Worm (Caenorhabditis elegans): ENCODE results near the gene hsp-17.
"Not testable (repeated sequence)": the region's sequence is repeated elsewhere in the genome, so short reads cannot be mapped to it uniquely, and the experiment has no call there.

hsp-17 gene

DNA sequence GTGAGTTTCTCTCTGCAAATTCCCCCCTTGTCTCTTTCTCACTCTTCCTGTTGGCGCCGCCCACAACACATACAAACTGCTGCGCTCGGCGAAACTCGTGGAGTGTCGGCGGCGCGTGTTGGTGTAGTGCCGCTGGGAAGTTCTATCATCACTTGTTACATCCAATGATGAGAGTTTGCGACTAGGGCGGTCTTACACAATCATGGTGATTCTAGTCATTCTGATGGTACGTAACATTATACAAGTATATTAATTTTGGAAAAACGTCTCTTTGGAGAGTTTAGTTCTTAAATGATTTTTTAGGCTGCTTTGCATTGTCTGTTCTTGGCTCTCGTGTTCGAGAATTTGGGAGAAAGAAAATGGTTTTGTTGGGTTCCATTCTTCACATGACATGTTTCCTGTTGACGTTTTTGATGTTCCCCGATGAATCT is 36.8 kb downstream of the hsp-17 start (continued):
- TF ChIP-seq F16B12.6 (tag; optimal IDR thresholded peaks at IDR 0.05) (peak; percentile 37), ama-1 (optimal IDR thresholded peaks at IDR 0.05) (peak; percentile 96), grh-1 (GFP tag; IDR thresholded peaks at IDR 0.05) (peak; percentile 84), sox-4 (tag; optimal IDR thresholded peaks at IDR 0.05) (peak; percentile 49), ces-1 (GFP tag; optimal IDR thresholded peaks at IDR 0.05) (no peak), fkh-8 (tag; optimal IDR thresholded peaks at IDR 0.05) (peak; percentile 38), efl-3 (GFP tag; optimal IDR thresholded peaks at IDR 0.05) (peak; percentile 68), lin-14 (GFP tag; optimal IDR thresholded peaks at IDR 0.05) (peak; percentile 92), mef-2 (tag; optimal IDR thresholded peaks at IDR 0.05) (no peak), fkh-4 (tag; optimal IDR thresholded peaks at IDR 0.05; ENCODE audit: borderline replicate concordance) (no peak), nhr-28 (tag; optimal IDR thresholded peaks at IDR 0.05) (no peak), skn-1 (tag; optimal IDR thresholded peaks at IDR 0.05) (peak; percentile 71), efl-1 (optimal IDR thresholded peaks at IDR 0.05) (peak; percentile 66 to 77), efl-1 (GFP tag; optimal IDR thresholded peaks at IDR 0.05 in 1 of 2) (peak; percentile 53 to 96), unc-130 (tag; optimal IDR thresholded peaks at IDR 0.05) (peak; percentile 22), blmp-1 (tag; optimal IDR thresholded peaks at IDR 0.05) (peak; percentile 26)

DNA sequence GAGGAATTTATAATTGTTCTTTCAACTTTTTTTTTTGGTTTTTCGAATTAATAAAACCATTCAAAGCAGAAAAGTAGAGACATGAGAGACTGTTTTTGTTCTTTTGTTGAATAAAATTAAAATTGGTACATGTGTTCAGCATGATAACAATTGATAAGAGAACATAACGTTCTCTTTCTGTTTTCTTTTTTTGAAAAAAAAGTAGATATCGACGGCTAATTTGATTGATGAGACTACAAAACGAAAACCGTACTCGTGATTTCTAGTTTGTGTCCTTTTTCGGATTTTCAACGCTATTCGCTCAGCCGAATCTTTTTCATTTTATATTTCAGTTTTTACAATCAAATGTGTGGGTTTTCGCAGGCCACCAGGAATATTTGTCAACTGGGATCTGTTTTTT is 40.3 kb downstream of the hsp-17 start, which contains the start of gene C08D8.1:
Gene C08D8.1 (plus strand): TSS at position 324 of the 400 bp plus-strand sequence.
- TF ChIP-seq mab-9 (GFP tag; IDR thresholded peaks at IDR 0.05) (no peak), vab-15 (tag; optimal IDR thresholded peaks at IDR 0.05) (no peak)

DNA sequence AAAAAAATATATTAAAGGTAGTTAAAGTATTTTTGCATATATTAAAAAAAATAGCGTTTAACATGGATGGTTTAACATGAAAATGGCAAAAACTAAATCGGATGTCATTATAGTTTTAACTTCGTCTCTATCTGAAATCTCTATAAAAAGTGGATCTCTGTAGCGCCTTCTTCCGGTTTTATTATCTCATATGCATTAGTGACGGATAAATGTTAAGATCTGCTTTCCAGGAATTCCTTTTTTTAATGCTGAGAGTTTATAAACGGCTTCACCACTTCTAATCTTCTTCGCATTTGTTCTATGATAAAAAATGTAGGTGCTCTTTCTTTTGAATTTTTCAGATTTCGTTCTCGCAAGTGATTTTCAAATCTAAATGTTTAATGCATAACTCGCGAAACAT is 43.3 kb downstream of the hsp-17 start:
- TF ChIP-seq nhr-47 (tag; optimal IDR thresholded peaks at IDR 0.05) = peak; percentile 44
- TF ChIP-seq egl-27 (tag; optimal IDR thresholded peaks at IDR 0.05) = no peak
- TF ChIP-seq pax-3 (tag; optimal IDR thresholded peaks at IDR 0.05) = peak; percentile 58
- peak; percentile 95 for TF ChIP-seq dsc-1 (tag; optimal IDR thresholded peaks at IDR 0.05)
- no peak for TF ChIP-seq unc-86 (tag; optimal IDR thresholded peaks at IDR 0.05)
- peak; percentile 65 for TF ChIP-seq egl-13 (tag; optimal IDR thresholded peaks at IDR 0.05)
- TF ChIP-seq fkh-8 (tag; optimal IDR thresholded peaks at IDR 0.05) = peak; percentile 38
- peak; percentile 8 for TF ChIP-seq sox-4 (tag; optimal IDR thresholded peaks at IDR 0.05)

DNA sequence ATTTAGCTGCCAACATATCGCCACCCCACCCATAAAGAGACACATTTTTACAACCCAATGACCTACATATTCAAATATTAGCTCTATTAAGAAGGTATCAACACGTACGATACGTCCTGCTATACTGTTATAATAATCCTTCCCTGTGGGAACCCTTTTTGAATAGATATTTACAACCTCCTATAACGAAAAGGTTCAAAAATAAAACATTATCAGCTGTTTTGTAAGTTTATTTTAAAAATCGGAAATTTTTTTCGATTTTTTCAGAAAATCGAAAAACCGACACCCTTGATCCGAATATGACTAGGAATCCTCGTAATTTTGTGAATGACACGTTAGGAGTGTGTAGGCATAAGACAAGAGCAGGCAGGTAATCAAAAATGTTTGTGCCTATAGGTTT is 44.8 kb downstream of the hsp-17 start, which contains the start of gene C08D8.7:
Gene C08D8.7 (plus strand): TSS at position 301 of the 400 bp plus-strand sequence.
- not testable (repeated sequence) for TF ChIP-seq hlh-4, nhr-28, mep-1 (tag; optimal IDR thresholded peaks at IDR 0.05)

DNA sequence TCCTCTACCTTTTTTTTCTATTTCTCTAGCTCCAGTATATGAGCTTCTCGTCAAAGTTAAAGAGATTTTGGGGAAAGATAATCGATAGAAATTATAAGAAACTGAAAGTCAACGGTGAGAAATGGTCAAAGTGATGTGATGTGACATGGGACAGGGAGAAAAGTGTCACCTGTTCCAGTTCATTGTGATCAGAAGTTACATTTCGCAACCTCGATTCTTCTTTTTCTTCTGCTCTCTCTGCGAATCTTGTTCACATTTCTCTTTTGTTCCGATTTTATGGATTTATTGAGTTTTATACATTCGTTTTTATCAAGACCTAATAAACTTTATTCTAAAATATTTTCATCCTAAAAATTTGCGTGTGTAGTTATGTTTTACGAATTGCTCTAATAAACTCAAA is 50.1 kb downstream of the hsp-17 start:
- TF ChIP-seq ets-5 (GFP tag; IDR thresholded peaks at IDR 0.05) = no peak
- TF ChIP-seq lin-15B (tag; optimal IDR thresholded peaks at IDR 0.05) = no peak
- no peak for TF ChIP-seq fkh-8 (tag; optimal IDR thresholded peaks at IDR 0.05)
- TF ChIP-seq unc-98 (GFP tag; IDR thresholded peaks at IDR 0.05) = no peak
- no peak for TF ChIP-seq ces-1 (GFP tag; optimal IDR thresholded peaks at IDR 0.05)
- TF ChIP-seq nhr-76 (tag; optimal IDR thresholded peaks at IDR 0.05) = no peak
- no peak for TF ChIP-seq sox-4 (tag; optimal IDR thresholded peaks at IDR 0.05)
- TF ChIP-seq fos-1 (tag; optimal IDR thresholded peaks at IDR 0.05) = no peak
- TF ChIP-seq lin-14 (GFP tag; optimal IDR thresholded peaks at IDR 0.05) = peak; percentile 50
- peak; percentile 21 for TF ChIP-seq nhr-71 (tag; optimal IDR thresholded peaks at IDR 0.05)
- TF ChIP-seq grh-1 (GFP tag; IDR thresholded peaks at IDR 0.05) = no peak
- TF ChIP-seq tbx-2 (tag; optimal IDR thresholded peaks at IDR 0.05) = no peak
- TF ChIP-seq ama-1 (optimal IDR thresholded peaks at IDR 0.05) = no peak
- TF ChIP-seq ztf-11 (tag; optimal IDR thresholded peaks at IDR 0.05) = no peak
- no peak for TF ChIP-seq ceh-63 (GFP tag; optimal IDR thresholded peaks at IDR 0.05)
- no peak for TF ChIP-seq zag-1 (tag; optimal IDR thresholded peaks at IDR 0.05)
- no peak for TF ChIP-seq nhr-84 (tag; optimal IDR thresholded peaks at IDR 0.05)
- TF ChIP-seq zip-4 (GFP tag; optimal IDR thresholded peaks at IDR 0.05) = no peak
- no peak for TF ChIP-seq isw-1 (GFP tag; IDR thresholded peaks at IDR 0.05)
- no peak for TF ChIP-seq mef-2 (tag; optimal IDR thresholded peaks at IDR 0.05)
- no peak for TF ChIP-seq jun-1 (tag; optimal IDR thresholded peaks at IDR 0.05)
- TF ChIP-seq dpl-1 (GFP tag; optimal IDR thresholded peaks at IDR 0.05) = no peak
- peak; percentile 54 for TF ChIP-seq rnt-1 (tag; optimal IDR thresholded peaks at IDR 0.05)
- TF ChIP-seq snpc-4 (tag; optimal IDR thresholded peaks at IDR 0.05) = peak; percentile 26
- peak in 1 of 2 experiments; percentile 14 for TF ChIP-seq lsy-2 (tag; optimal IDR thresholded peaks at IDR 0.05)
- no peak for TF ChIP-seq egl-27 (tag; optimal IDR thresholded peaks at IDR 0.05)
- no peak for TF ChIP-seq aly-2 (tag; optimal IDR thresholded peaks at IDR 0.05)
- no peak for TF ChIP-seq Y116A8C.19 (tag; optimal IDR thresholded peaks at IDR 0.05; ENCODE audit: borderline replicate concordance)
